Worm (Caenorhabditis elegans) whole organism, midembryonic: ENCODE data around the gene F17C11.26.

Source experiments
- T22C8.4 ChIP-seq: fragments of 200-800 bp; sonication (Bioruptor generic); IDR thresholded peaks from 2 replicates; pipeline ENCODE4 v1.3.6; 2022; ENCODE audit warnings: missing genetic modification characterization, missing compliant biosample characterization
- cog-1 ChIP-seq: sonication (generic microtip); optimal IDR thresholded peaks from 2 replicates; lab custom pipeline; 2016; ENCODE audit warnings: missing genetic modification characterization, missing compliant biosample characterization
- flt-1 ChIP-seq: fragments of 200-800 bp; sonication (Bioruptor generic); IDR thresholded peaks from 2 replicates; pipeline ENCODE4 v1.3.6; 2022; ENCODE audit warnings: missing genetic modification characterization, missing compliant biosample characterization
- klf-2 ChIP-seq: fragments of 200-800 bp; sonication (Bioruptor generic); conservative IDR thresholded peaks from 2 replicates; pipeline ENCODE4 v1.3.6; 2022; ENCODE audit warnings: missing genetic modification reagents, missing genetic modification characterization, missing compliant biosample characterization
- med-1 ChIP-seq: sonication (generic microtip); optimal IDR thresholded peaks from 2 replicates; lab custom pipeline; 2017; ENCODE audit warnings: missing genetic modification characterization, mild to moderate bottlenecking, missing compliant biosample characterization, antibody characterized with exemption, missing genetic modification reagents; ENCODE audit not compliant: insufficient read depth
- ref-1 ChIP-seq: fragments of 200-800 bp; sonication (Bioruptor generic); conservative IDR thresholded peaks from 2 replicates; pipeline ENCODE4 v1.3.6; 2022; ENCODE audit warnings: missing genetic modification reagents, missing genetic modification characterization, missing compliant biosample characterization
- tab-1 ChIP-seq: fragments of 200-800 bp; sonication (Bioruptor generic); IDR thresholded peaks from 2 replicates; pipeline ENCODE4 v1.3.6; 2022; ENCODE audit warnings: missing genetic modification characterization, missing compliant biosample characterization
- ztf-23 ChIP-seq: fragments of 200-800 bp; sonication (Bioruptor generic); IDR thresholded peaks from 2 replicates; pipeline ENCODE4 v1.3.6; 2022; ENCODE audit warnings: missing genetic modification reagents, missing genetic modification characterization, missing compliant biosample characterization
- ztf-29 ChIP-seq: fragments of 200-800 bp; sonication (Bioruptor generic); IDR thresholded peaks from 2 replicates; pipeline ENCODE4 v1.3.6; 2022; ENCODE audit warnings: missing genetic modification reagents, missing genetic modification characterization, missing compliant biosample characterization

F17C11.26 gene

DNA sequence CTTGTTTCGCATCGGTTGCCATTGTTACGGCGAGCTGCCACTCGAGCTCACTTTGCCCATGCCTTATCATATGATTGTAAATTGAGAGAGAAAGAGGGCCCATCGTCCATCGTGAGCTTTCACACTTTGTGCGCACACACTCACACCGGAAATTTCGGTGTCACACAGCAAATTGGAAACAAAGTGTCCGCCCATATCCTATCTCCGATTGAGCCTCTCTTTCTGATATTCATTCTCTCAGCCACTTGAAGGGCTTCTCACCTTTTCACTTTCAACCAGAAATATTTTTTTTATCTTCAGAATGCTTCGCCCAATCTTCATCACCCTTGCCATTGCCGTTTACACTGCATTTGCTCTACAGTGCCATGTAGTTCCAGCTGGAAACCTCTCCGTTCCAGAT lies 11.7 kb upstream of the F17C11.26 start, which contains the start of gene F58B4.3:
F58B4.3 (plus strand) TSS at position 301 of the 400 bp plus-strand sequence.
- TF ChIP-seq ztf-23 (GFP tag; lab: Robert Waterston, UW) (no peak), T22C8.4 (GFP tag; lab: Robert Waterston, UW) (no peak), ref-1 (GFP tag; lab: Robert Waterston, UW) (no peak), flt-1 (GFP tag; lab: Robert Waterston, UW) (no peak), cog-1 (tag; lab: Kevin White, UChicago) (no peak), tab-1 (GFP tag; lab: Robert Waterston, UW) (no peak), med-1 (GFP tag; lab: Kevin White, UChicago) (no peak), klf-2 (GFP tag; lab: Robert Waterston, UW) (no peak), ztf-29 (GFP tag; lab: Robert Waterston, UW) (no peak)

DNA sequence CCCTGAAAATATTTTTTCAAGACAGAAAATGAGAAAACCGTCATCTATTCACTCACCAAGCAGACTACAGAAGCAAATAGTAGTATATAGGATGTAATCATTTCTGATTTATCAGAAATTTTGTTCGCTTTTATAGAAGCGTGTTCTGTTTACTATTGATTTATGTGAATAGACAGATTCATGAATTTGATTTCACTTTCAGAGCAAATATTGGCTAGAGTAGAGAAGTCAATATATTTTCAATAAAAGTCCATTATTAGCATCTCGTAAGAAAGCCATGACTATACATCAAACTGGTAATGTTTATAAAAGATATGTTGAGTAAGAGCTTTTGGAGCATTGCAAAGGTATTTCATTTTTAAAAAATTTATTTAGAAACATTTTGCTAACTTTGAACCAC lies 10.1 kb upstream of the F17C11.26 start, which contains the start of gene scvp-1:
scvp-1 (minus strand) TSS at position 101 of the 400 bp plus-strand sequence.
- TF ChIP-seq klf-2 (GFP tag; lab: Robert Waterston, UW) (no peak), ztf-29 (GFP tag; lab: Robert Waterston, UW) (no peak), med-1 (GFP tag; lab: Kevin White, UChicago) (no peak), ztf-23 (GFP tag; lab: Robert Waterston, UW) (no peak), T22C8.4 (GFP tag; lab: Robert Waterston, UW) (no peak), cog-1 (tag; lab: Kevin White, UChicago) (no peak), ref-1 (GFP tag; lab: Robert Waterston, UW) (no peak), tab-1 (GFP tag; lab: Robert Waterston, UW) (no peak)

DNA sequence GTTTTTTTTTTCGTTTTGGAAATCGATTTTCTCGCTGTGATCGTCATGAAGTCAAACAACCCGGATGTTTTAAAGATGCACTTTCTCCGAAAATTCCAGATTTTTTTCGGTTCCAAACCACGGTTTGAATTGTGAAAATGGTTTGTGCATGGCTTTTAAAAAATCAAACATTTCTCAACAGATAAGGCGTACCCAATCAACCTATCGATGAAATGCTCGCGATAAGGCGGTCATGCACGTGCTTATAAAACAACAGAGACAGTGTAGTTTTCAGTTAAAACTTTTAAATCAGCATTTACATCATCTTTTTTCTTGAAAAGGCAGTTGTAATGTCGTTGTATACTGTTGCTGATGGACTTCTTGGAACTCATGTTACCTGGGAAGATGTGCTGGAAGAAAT lies 8.8 kb upstream of the F17C11.26 start, which contains the start of gene F58B4.5:
F58B4.5 (plus strand) TSS at position 283 of the 400 bp plus-strand sequence.
- TF ChIP-seq tab-1 (GFP tag; lab: Robert Waterston, UW) (no peak), ztf-29 (GFP tag; lab: Robert Waterston, UW) (no peak), cog-1 (tag; lab: Kevin White, UChicago) (no peak), flt-1 (GFP tag; lab: Robert Waterston, UW) (no peak), klf-2 (GFP tag; lab: Robert Waterston, UW) (no peak), ztf-23 (GFP tag; lab: Robert Waterston, UW) (no peak), ref-1 (GFP tag; lab: Robert Waterston, UW) (no peak)

DNA sequence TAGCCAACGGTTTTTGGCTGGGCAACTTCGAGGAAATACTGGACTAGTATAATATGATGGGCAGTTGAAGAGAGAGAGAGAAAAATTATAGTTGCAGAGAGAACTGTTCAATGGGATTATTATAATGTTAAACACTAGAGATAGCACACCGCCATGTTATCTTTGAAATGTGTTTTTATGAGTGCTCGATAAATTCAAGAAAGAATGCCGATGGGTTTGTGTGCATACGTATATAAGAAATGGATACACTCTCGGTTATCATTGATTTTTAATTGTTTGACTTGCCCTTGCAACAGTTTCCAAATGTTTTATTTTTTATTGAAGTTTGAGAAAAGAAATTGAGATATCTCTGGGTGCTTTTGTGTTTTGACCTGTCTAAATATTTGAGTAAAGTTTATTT lies 4.6 kb upstream of the F17C11.26 start, which contains the start of gene F17C11.12:
F17C11.12 (minus strand) TSS at position 240 of the 400 bp plus-strand sequence.
- no peak for TF ChIP-seq T22C8.4 (GFP tag; lab: Robert Waterston, UW)
- TF ChIP-seq tab-1 (GFP tag; lab: Robert Waterston, UW), result no peak
- TF ChIP-seq ztf-29 (GFP tag; lab: Robert Waterston, UW), result no peak
- TF ChIP-seq med-1 (GFP tag; lab: Kevin White, UChicago), result no peak
- no peak for TF ChIP-seq ref-1 (GFP tag; lab: Robert Waterston, UW)
- TF ChIP-seq flt-1 (GFP tag; lab: Robert Waterston, UW), result no peak
- no peak for TF ChIP-seq cog-1 (tag; lab: Kevin White, UChicago)
- no peak for TF ChIP-seq ztf-23 (GFP tag; lab: Robert Waterston, UW)
- TF ChIP-seq klf-2 (GFP tag; lab: Robert Waterston, UW), result no peak

DNA sequence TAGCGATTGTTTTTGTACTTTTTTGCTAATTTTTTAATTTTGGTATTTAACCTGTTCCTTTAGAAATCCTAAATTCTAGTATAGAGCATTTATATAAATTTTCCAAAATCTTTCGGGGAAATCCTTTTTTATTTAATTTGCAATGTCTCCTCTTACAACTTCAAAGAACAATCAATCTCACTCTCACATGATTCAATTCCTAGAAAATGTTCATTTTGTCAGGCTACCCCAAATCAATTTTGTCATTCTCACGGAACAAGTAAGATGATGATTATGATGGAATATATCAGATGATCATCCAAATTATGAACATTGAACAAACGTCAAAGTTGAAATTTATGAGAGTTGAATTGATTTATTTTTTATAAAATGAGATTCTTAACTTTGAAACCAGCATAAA lies 4.0 kb upstream of the F17C11.26 start:
- TF ChIP-seq med-1 (GFP tag; lab: Kevin White, UChicago) (no peak), tab-1 (GFP tag; lab: Robert Waterston, UW) (no peak), ztf-23 (GFP tag; lab: Robert Waterston, UW) (no peak), cog-1 (tag; lab: Kevin White, UChicago) (no peak), flt-1 (GFP tag; lab: Robert Waterston, UW) (no peak), ref-1 (GFP tag; lab: Robert Waterston, UW) (no peak), T22C8.4 (GFP tag; lab: Robert Waterston, UW) (no peak), ztf-29 (GFP tag; lab: Robert Waterston, UW) (no peak), klf-2 (GFP tag; lab: Robert Waterston, UW) (no peak)

DNA sequence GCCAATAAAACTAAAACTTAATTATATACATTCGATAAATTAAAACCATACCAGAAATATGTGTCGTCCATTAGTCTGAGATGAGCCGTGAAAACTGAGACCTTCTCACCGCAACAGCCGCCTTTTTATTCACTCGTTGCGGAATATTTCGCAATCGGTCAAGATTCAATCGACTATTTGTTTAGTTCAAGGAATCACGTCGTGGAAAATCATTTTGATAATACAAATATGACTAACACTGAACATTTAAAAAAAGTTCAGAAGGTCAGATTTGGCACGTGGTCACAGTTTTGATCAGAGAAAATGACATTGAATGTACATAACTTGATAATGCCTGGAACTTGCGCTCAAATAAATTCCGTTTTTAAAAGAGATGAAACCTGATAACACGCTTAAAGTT lies 2.5 kb upstream of the F17C11.26 start, which contains the start of gene F17C11.11:
F17C11.11 (minus strand) TSS at position 79 of the 400 bp plus-strand sequence.
- no peak for TF ChIP-seq ztf-23 (GFP tag; lab: Robert Waterston, UW)
- no peak for TF ChIP-seq klf-2 (GFP tag; lab: Robert Waterston, UW)
- TF ChIP-seq cog-1 (tag; lab: Kevin White, UChicago), result no peak
- no peak for TF ChIP-seq med-1 (GFP tag; lab: Kevin White, UChicago)
- no peak for TF ChIP-seq ztf-29 (GFP tag; lab: Robert Waterston, UW)
- TF ChIP-seq T22C8.4 (GFP tag; lab: Robert Waterston, UW), result no peak
- no peak for TF ChIP-seq flt-1 (GFP tag; lab: Robert Waterston, UW)
- no peak for TF ChIP-seq ref-1 (GFP tag; lab: Robert Waterston, UW)
- no peak for TF ChIP-seq tab-1 (GFP tag; lab: Robert Waterston, UW)

DNA sequence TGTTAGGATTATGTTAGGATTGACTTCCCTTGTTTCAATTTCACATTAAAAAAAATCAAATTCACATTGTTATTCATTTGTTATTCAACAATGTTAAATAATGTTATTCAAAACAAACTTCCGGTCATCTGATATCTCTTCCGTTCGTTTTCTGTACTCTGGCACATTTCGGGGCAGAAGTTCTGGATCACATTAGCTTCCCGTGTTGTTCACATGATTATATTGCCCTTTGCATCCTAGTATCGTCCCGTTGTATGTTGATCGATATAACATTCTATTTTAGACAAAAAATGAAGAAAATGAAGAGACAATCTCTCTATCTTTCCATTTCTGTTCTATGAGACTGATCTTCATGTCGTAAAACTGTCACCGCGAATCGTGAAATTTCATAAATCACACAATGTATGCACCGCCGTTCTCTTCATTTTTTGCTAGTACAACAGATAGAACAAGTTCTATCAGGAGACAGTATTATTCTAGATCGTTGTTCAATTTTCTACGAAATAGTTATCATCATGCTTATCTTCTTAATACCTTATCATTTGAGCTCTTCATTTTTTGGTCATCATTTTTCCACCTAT lies 1.2 kb upstream of the F17C11.26 start:
- TF ChIP-seq flt-1 (GFP tag; lab: Robert Waterston, UW) (no peak), ztf-29 (GFP tag; lab: Robert Waterston, UW) (no peak), ref-1 (GFP tag; lab: Robert Waterston, UW) (no peak), cog-1 (tag; lab: Kevin White, UChicago) (no peak), med-1 (GFP tag; lab: Kevin White, UChicago) (no peak), ztf-23 (GFP tag; lab: Robert Waterston, UW) (no peak), klf-2 (GFP tag; lab: Robert Waterston, UW) (no peak), tab-1 (GFP tag; lab: Robert Waterston, UW) (no peak), T22C8.4 (GFP tag; lab: Robert Waterston, UW) (no peak)

DNA sequence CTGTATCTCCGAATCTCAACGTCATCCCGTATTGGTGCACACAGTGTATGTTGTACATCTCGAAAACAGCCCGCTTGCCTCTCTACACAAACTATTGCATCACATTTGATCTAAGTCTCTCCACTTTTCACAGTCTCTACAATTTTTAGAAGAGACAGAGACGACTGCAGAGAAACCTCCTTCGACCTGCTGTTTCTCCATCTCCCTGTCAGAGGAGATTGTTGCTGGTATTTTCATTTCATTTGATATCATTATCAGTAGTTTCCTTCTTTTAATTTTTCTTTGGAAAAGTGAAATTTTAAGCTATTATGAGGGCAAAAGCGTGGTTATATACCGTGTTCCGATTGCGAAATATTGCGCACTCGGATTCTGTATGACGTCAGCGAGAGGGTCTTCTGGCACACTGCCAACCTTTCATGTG lies 669 bp upstream of the F17C11.26 start:
- peak; percentile 14 for TF ChIP-seq cog-1 (tag; lab: Kevin White, UChicago)
- TF ChIP-seq ref-1 (GFP tag; lab: Robert Waterston, UW), result no peak
